Worm (Caenorhabditis elegans): ENCODE measurements around the gene W03C9.5.

The W03C9.5 gene

ce11 chrII:11974048-11974995 is 7.0 kb upstream of the W03C9.5 start (continued):
- TF ChIP-seq dmd-9 (GFP tag; IDR thresholded peaks at IDR 0.05), result no peak
- TF ChIP-seq arid-1 (GFP tag; conservative IDR thresholded peaks at IDR 0.05), result peak; percentile 62; the same call in 1 of the 2 replicates
- TF ChIP-seq fos-1 (tag; optimal IDR thresholded peaks at IDR 0.05), result no peak
- TF ChIP-seq hlh-11 (tag; optimal IDR thresholded peaks at IDR 0.05), result peak; percentile 50
- TF ChIP-seq daf-8 (GFP tag; IDR thresholded peaks at IDR 0.05), result no peak
- TF ChIP-seq lsy-2 (tag; optimal IDR thresholded peaks at IDR 0.05), result peak in 1 of 2 experiments; percentile 64
- no peak for TF ChIP-seq daf-12 (tag; optimal IDR thresholded peaks at IDR 0.05)
- TF ChIP-seq aly-2 (tag; optimal IDR thresholded peaks at IDR 0.05), result no peak
- TF ChIP-seq nhr-11 (tag; optimal IDR thresholded peaks at IDR 0.05), result no peak
- TF ChIP-seq lin-39 (tag; optimal IDR thresholded peaks at IDR 0.05), result peak; percentile 38
- TF ChIP-seq lin-15B (tag; optimal IDR thresholded peaks at IDR 0.05), result no peak
- no peak for TF ChIP-seq lin-1 (GFP tag; IDR thresholded peaks at IDR 0.05)
- TF ChIP-seq nhr-28 (tag; optimal IDR thresholded peaks at IDR 0.05), result no peak
- TF ChIP-seq lir-3 (tag; optimal IDR thresholded peaks at IDR 0.05), result no peak
- TF ChIP-seq tra-1 (GFP tag; IDR thresholded peaks at IDR 0.05), result peak; percentile 54; the same call in 1 of the 2 replicates
- TF ChIP-seq ama-1 (optimal IDR thresholded peaks at IDR 0.05), result no peak
- peak; percentile 49 for TF ChIP-seq nhr-42 (GFP tag; IDR thresholded peaks at IDR 0.05)
- peak; percentile 25 for TF ChIP-seq T20F7.1 (GFP tag; optimal IDR thresholded peaks at IDR 0.05)
- no peak for TF ChIP-seq pha-4 (GFP tag; IDR thresholded peaks at IDR 0.05)
- TF ChIP-seq pha-4 (tag; optimal IDR thresholded peaks at IDR 0.05), result no peak
- no peak for TF ChIP-seq ceh-32 (tag; optimal IDR thresholded peaks at IDR 0.05; ENCODE audit: poor library complexity)
- TF ChIP-seq daf-16 (GFP tag; optimal IDR thresholded peaks at IDR 0.05), result peak in 1 of 2 experiments; percentile 24
- TF ChIP-seq daf-16 (tag; optimal IDR thresholded peaks at IDR 0.05), result peak; percentile 68
- no peak for TF ChIP-seq nhr-237 (tag; optimal IDR thresholded peaks at IDR 0.05)

ce11 chrII:11973632-11974031 is 6.3 kb upstream of the W03C9.5 start, which contains the start of gene acbp-6:
Gene acbp-6, minus strand, starts transcription at chrII:11973732.
- TF ChIP-seq nhr-237 (tag; optimal IDR thresholded peaks at IDR 0.05), result no peak
- TF ChIP-seq unc-62 (GFP tag; optimal IDR thresholded peaks at IDR 0.05 in 1 of 2), result peak in 1 of 2 experiments; percentile 78
- no peak for TF ChIP-seq unc-62 (tag; optimal IDR thresholded peaks at IDR 0.05)

DNA sequence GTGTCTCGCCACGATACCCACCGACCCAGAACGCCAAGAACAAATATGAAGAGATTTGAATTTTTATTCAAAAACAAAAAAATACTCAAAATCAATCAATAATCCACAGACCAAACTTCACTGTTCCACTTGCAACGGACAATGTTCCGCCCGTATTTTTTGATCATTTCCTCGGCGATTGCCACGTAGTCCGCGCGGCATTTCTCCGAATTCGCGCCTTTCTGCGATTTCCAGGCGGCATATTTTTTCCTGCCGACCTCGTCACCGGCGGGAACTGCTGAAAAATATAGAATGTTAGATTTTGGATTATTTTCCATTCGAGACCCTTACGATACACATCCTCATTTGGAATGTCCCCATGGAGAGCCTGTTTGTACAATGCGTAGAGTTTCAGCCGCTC is 4.9 kb upstream of the W03C9.5 start:
- TF ChIP-seq aha-1 (tag) (peak; percentile 40), lir-3 (tag; optimal IDR thresholded peaks at IDR 0.05) (no peak), unc-130 (GFP tag; optimal IDR thresholded peaks at IDR 0.05) (peak; percentile 4)

DNA sequence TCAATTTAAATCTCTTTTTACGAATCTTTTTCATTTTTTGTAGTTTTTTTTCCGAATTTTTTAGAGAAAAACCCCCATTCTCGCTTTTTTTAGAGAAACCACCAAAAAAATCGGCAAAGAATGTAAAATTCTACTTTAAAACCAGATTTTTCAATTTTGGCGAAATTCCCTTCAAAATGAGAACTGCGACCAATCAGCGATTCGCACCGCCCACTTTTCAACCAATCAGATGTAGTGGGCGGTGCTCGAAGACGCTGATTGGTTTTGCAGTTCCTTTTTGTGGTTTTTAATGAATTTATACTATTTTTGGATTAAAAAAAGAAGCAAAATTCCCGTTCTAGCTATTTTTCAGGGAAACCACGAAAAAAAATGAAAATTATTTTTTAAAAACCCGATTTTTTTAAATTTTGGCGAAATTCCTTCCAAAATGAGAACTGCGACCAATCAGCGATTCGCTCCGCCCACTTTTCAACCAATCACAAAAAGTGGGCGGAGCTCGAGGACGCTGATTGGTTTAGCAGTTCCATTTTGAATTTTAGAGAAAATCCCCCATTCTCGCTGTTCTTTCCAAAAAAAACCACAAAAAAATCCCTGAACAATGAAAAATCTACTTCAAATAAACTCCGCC is 3.8 kb upstream of the W03C9.5 start:
- no peak for TF ChIP-seq lim-7 (GFP tag; IDR thresholded peaks at IDR 0.05)
- TF ChIP-seq Y75B8A.6 (GFP tag; IDR thresholded peaks at IDR 0.05), result no peak
- no peak for TF ChIP-seq zfp-2 (tag; optimal IDR thresholded peaks at IDR 0.05)

ce11 chrII:11969033-11969432 is 1.7 kb upstream of the W03C9.5 start:
- TF ChIP-seq egl-43 (GFP tag; IDR thresholded peaks at IDR 0.05), result 0 out of 2 replicates have a peak, but pooled peaks have one; percentile 35
- no peak for TF ChIP-seq daf-16 (GFP tag; optimal IDR thresholded peaks at IDR 0.05)
- TF ChIP-seq daf-16 (tag; optimal IDR thresholded peaks at IDR 0.05), result no peak
- TF ChIP-seq dpl-1 (GFP tag; optimal IDR thresholded peaks at IDR 0.05), result no peak
- TF ChIP-seq ceh-82 (tag; optimal IDR thresholded peaks at IDR 0.05), result no peak
- TF ChIP-seq F10B5.3 (tag; optimal IDR thresholded peaks at IDR 0.05), result no peak
- TF ChIP-seq unc-39 (tag; optimal IDR thresholded peaks at IDR 0.05), result no peak
- TF ChIP-seq set-16 (GFP tag; IDR thresholded peaks at IDR 0.05), result peak; percentile 55
- no peak for TF ChIP-seq ceh-20 (GFP tag; IDR thresholded peaks at IDR 0.05)
- TF ChIP-seq F44E2.7 (GFP tag; IDR thresholded peaks at IDR 0.05), result no peak
- TF ChIP-seq F37D6.2 (tag; optimal IDR thresholded peaks at IDR 0.05), result no peak

Measured in whole organism, L4 larva.